Fruit fly (Drosophila melanogaster) whole organism, embryonic: Measurements from ENCODE around the gene dmrt93B.

Experiments used
- Blimp-1 ChIP-seq: fragments of 200-800 bp; sonication (Bioruptor generic); optimal IDR thresholded peaks from 3 replicates; lab custom pipeline; 2018; ENCODE audit warnings: missing biosample characterization, missing genetic modification characterization, mild to moderate bottlenecking, moderate library complexity, missing genetic modification reagents
- CG10267 ChIP-seq: fragments of 200-800 bp; sonication (Bioruptor generic); optimal IDR thresholded peaks from 2 replicates; lab custom pipeline; 2018; ENCODE audit warnings: missing biosample characterization, mild to moderate bottlenecking, missing genetic modification characterization, moderate library complexity
- CG10654 ChIP-seq: fragments of 200-800 bp; sonication (Bioruptor generic); optimal IDR thresholded peaks from 2 replicates; lab custom pipeline; 2016; ENCODE audit warnings: missing biosample characterization, missing genetic modification characterization
- CG4617 ChIP-seq: fragments of 200-800 bp; sonication (Bioruptor generic); optimal IDR thresholded peaks from 3 replicates; lab custom pipeline; 2016; ENCODE audit warnings: missing biosample characterization, missing genetic modification characterization, borderline replicate concordance
- CG8089 ChIP-seq: fragments of 200-800 bp; sonication (Bioruptor generic); optimal IDR thresholded peaks from 3 replicates; lab custom pipeline; 2016; ENCODE audit warnings: missing biosample characterization, missing genetic modification characterization
- Hand ChIP-seq: fragments of 200-800 bp; sonication (Bioruptor generic); optimal IDR thresholded peaks from 2 replicates; lab custom pipeline; 2017; ENCODE audit warnings: mild to moderate bottlenecking, missing biosample characterization, missing genetic modification reagents, missing genetic modification characterization
- NC2α ChIP-seq: fragments of 200-800 bp; sonication (Bioruptor generic); optimal IDR thresholded peaks from 2 replicates; lab custom pipeline; 2016; ENCODE audit warnings: missing biosample characterization, missing genetic modification characterization
- dm ChIP-seq: fragments of 200-800 bp; sonication (Bioruptor generic); optimal IDR thresholded peaks from 3 replicates; lab custom pipeline; 2016; ENCODE audit warnings: missing biosample characterization, missing genetic modification characterization
- exex ChIP-seq: fragments of 200-800 bp; sonication (Bioruptor generic); optimal IDR thresholded peaks from 4 replicates; lab custom pipeline; 2018; ENCODE audit warnings: missing biosample characterization, mild to moderate bottlenecking, missing genetic modification characterization, moderate library complexity
- kay ChIP-seq: fragments of 200-800 bp; sonication (Bioruptor generic); optimal IDR thresholded peaks from 2 replicates; lab custom pipeline; 2016; ENCODE audit warnings: missing biosample characterization, missing genetic modification characterization
- lola ChIP-seq, 3 experiments: fragments of >200 bp in 2 of 3; fragments of 200-800 bp in 1 of 3; sonication (Bioruptor generic) in 1 of 3; optimal IDR thresholded peaks; 2 replicates each; lab custom pipeline; 2017 to 2019; ENCODE audit warnings: missing biosample characterization in 3 of 3, missing genetic modification characterization in 3 of 3, mild to moderate bottlenecking in 1 of 3, moderate library complexity in 1 of 3
- oc ChIP-seq: fragments of 200-800 bp; sonication (Bioruptor generic); optimal IDR thresholded peaks from 2 replicates; lab custom pipeline; 2018; ENCODE audit warnings: missing biosample characterization, mild to moderate bottlenecking, missing genetic modification characterization, moderate library complexity
- otp ChIP-seq: fragments of 200-800 bp; sonication (Bioruptor generic); IDR thresholded peaks from 3 replicates; pipeline ENCODE4, ENCODE4 v1.3.6; 2022; ENCODE audit warnings: missing biosample characterization, missing genetic modification characterization
- unc-4 ChIP-seq: fragments of 200-800 bp; sonication (Bioruptor generic); IDR thresholded peaks from 2 replicates; pipeline ENCODE4 v1.3.6; 2022; ENCODE audit warnings: missing biosample characterization, missing genetic modification characterization; ENCODE audit not compliant: partially characterized antibody

dm6 chr3R:21065010-21065695 is 8.7 kb upstream of the dmrt93B start, which contains the start of gene AnxB9:
- TF ChIP-seq CG10654 (GFP tag; lab: Kevin White, UChicago) (no peak), CG4617 (GFP tag; lab: Kevin White, UChicago) (peak; percentile 40), dm (no peak), CG10267 (tag; lab: Kevin White, UChicago) (no peak), CG8089 (GFP tag; lab: Kevin White, UChicago) (no peak), exex (tag; lab: Kevin White, UChicago) (peak; percentile 26), Hand (GFP tag; lab: Kevin White, UChicago) (peak; percentile 75), kay (GFP tag; lab: Kevin White, UChicago) (no peak), NC2α (GFP tag; lab: Kevin White, UChicago) (peak; percentile 51), otp (GFP tag; lab: Robert Waterston, UW) (0 out of 3 replicates have a peak, but pooled peaks have one; percentile 38), oc (tag; lab: Kevin White, UChicago) (peak; percentile 13), unc-4 (GFP tag; lab: Robert Waterston, UW) (no peak; the same call in 1 of the 2 replicates), lola (GFP tag; optimal IDR thresholded peaks at IDR 0.05; lab: Kevin White, UChicago) (no peak), Blimp-1 (GFP tag; lab: Kevin White, UChicago) (peak; percentile 18)
